Worm (Caenorhabditis elegans) whole organism, young adult: ENCODE results near the gene T23G7.2.

Source experiments
- ama-1 ChIP-seq, 3 experiments: fragments of 150-350 bp in 1 of 3; sonication (generic microtip) in 2 of 3; optimal IDR thresholded peaks; 2 replicates each; lab custom pipeline; 2014 to 2018; ENCODE audit warnings: missing biosample characterization in 2 of 3, missing genetic modification characterization in 2 of 3, missing genetic modification reagents in 2 of 3
- ceh-79 ChIP-seq: sonication (generic microtip); optimal IDR thresholded peaks from 2 replicates; lab custom pipeline; 2017; ENCODE audit warnings: mild to moderate bottlenecking, missing genetic modification characterization, missing compliant biosample characterization
- die-1 ChIP-seq: sonication (generic microtip); optimal IDR thresholded peaks from 2 replicates; lab custom pipeline; 2016; ENCODE audit warnings: missing genotype, mild to moderate bottlenecking, missing genetic modification characterization, missing compliant biosample characterization
- madf-10 ChIP-seq: sonication (generic microtip); optimal IDR thresholded peaks from 2 replicates; lab custom pipeline; 2016; ENCODE audit warnings: mild to moderate bottlenecking, missing genetic modification characterization, missing compliant biosample characterization
- nhr-120 ChIP-seq: fragments of 200-800 bp; sonication (Bioruptor generic); IDR thresholded peaks from 2 replicates; pipeline ENCODE4 v1.3.6; 2022; ENCODE audit warnings: missing genetic modification characterization, missing compliant biosample characterization
- pbrm-1 ChIP-seq: fragments of 200-800 bp; sonication (Bioruptor generic); IDR thresholded peaks from 2 replicates; pipeline ENCODE4 v1.3.6; 2022; ENCODE audit warnings: missing genetic modification reagents, missing genetic modification characterization, missing compliant biosample characterization
- sea-2 ChIP-seq: fragments of 200-800 bp; sonication (Bioruptor generic); IDR thresholded peaks from 2 replicates; pipeline ENCODE4 v1.3.6; 2022; ENCODE audit warnings: missing genetic modification characterization, missing compliant biosample characterization
- unc-62 ChIP-seq: fragments of 150-350 bp; optimal IDR thresholded peaks from 2 replicates; lab custom pipeline; 2014; ENCODE audit warnings: missing biosample characterization, missing genetic modification reagents, missing genetic modification characterization

DNA sequence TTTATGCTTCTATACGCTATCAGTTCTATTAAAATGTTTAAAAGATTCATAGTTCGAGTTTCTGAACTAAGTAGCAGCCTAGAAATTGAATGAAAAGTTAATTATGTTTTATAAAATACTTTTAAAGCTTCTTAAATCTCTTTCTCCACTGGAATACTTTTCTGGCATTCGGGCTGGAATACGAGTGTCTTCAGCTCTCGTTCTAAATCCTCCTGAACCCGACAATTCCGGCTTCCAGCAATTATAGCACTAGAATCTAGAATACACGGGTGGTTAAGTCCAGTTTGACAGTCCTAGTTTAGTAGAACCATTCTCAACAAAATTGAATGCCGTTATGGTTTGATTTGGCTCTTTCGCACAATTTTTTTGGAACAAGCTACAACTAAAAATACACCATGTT is 40.4 kb downstream of the T23G7.2 start:
- no peak for TF ChIP-seq nhr-120 (GFP tag; lab: Robert Waterston, UW)
- TF ChIP-seq die-1 = no peak
- TF ChIP-seq sea-2 = no peak
- no peak for TF ChIP-seq ama-1 (optimal IDR thresholded peaks at IDR 0.05; lab: Kevin White, UChicago)
- no peak for TF ChIP-seq ama-1 (GFP tag; optimal IDR thresholded peaks at IDR 0.05; lab: Kevin White, UChicago)
- no peak for TF ChIP-seq ceh-79 (tag; lab: Kevin White, UChicago)
- TF ChIP-seq madf-10 (tag; lab: Kevin White, UChicago) = no peak
- no peak for TF ChIP-seq unc-62 (GFP tag; lab: Kevin White, UChicago)
- no peak for TF ChIP-seq pbrm-1 (GFP tag; lab: Robert Waterston, UW)
